Fruit fly (Drosophila melanogaster) whole organism, embryonic: ENCODE results near the gene Sirt4.

Experiments used
- C15 ChIP-seq: fragments of 200-800 bp; sonication (Bioruptor generic); IDR thresholded peaks from 3 replicates; pipeline ENCODE4 v1.3.6; 2022; ENCODE audit warnings: missing biosample characterization, missing genetic modification characterization
- CG10209 ChIP-seq: fragments of 200-800 bp; sonication (Bioruptor generic); optimal IDR thresholded peaks from 3 replicates; lab custom pipeline; 2017; ENCODE audit warnings: missing biosample characterization, mild to moderate bottlenecking, missing genetic modification characterization, missing genetic modification reagents
- CG10267 ChIP-seq: fragments of 200-800 bp; sonication (Bioruptor generic); optimal IDR thresholded peaks from 2 replicates; lab custom pipeline; 2018; ENCODE audit warnings: missing biosample characterization, mild to moderate bottlenecking, missing genetic modification characterization, moderate library complexity
- CG13775 ChIP-seq: fragments of 200-800 bp; sonication (Bioruptor generic); optimal IDR thresholded peaks from 3 replicates; lab custom pipeline; 2017; ENCODE audit warnings: missing biosample characterization, mild to moderate bottlenecking, missing genetic modification characterization
- CG17385 ChIP-seq: fragments of 200-800 bp; sonication (Bioruptor generic); optimal IDR thresholded peaks from 3 replicates; lab custom pipeline; 2018; ENCODE audit warnings: missing biosample characterization, mild to moderate bottlenecking, missing genetic modification characterization
- CG3163 ChIP-seq: fragments of 200-800 bp; sonication (Bioruptor generic); optimal IDR thresholded peaks from 3 replicates; lab custom pipeline; 2016; ENCODE audit warnings: missing biosample characterization, missing genetic modification characterization
- CG32767 ChIP-seq: fragments of 200-800 bp; sonication (Bioruptor generic); IDR thresholded peaks from 2 replicates; pipeline ENCODE4 v1.3.6; 2022; ENCODE audit warnings: missing biosample characterization, missing genetic modification characterization
- CG4404 ChIP-seq: fragments of 200-800 bp; sonication (Bioruptor generic); IDR thresholded peaks from 2 replicates; pipeline ENCODE4 v1.3.6; 2022; ENCODE audit warnings: missing biosample characterization, missing genetic modification characterization
- CG6813 ChIP-seq: fragments of 200-800 bp; sonication (Bioruptor generic); optimal IDR thresholded peaks from 2 replicates; lab custom pipeline; 2017; ENCODE audit warnings: missing biosample characterization, missing genetic modification characterization, mild to moderate bottlenecking, moderate library complexity, missing genetic modification reagents
- CG9609 ChIP-seq: fragments of 200-800 bp; sonication (Bioruptor generic); optimal IDR thresholded peaks from 3 replicates; lab custom pipeline; 2016; ENCODE audit warnings: missing biosample characterization, missing genetic modification characterization
- CG9797 ChIP-seq: fragments of 200-800 bp; sonication (Bioruptor generic); optimal IDR thresholded peaks from 3 replicates; lab custom pipeline; 2018; ENCODE audit warnings: missing biosample characterization, mild to moderate bottlenecking, missing genetic modification characterization
- CTCF ChIP-seq: fragments of 200-800 bp; sonication (Bioruptor generic); optimal IDR thresholded peaks from 2 replicates; lab custom pipeline; 2017; ENCODE audit warnings: missing biosample characterization, mild to moderate bottlenecking, missing genetic modification characterization, moderate library complexity
- D19A ChIP-seq: fragments of 200-800 bp; optimal IDR thresholded peaks from 3 replicates; lab custom pipeline; 2019; ENCODE audit warnings: missing biosample characterization, mild to moderate bottlenecking, missing genetic modification characterization, moderate library complexity
- Dll ChIP-seq: fragments of 200-800 bp; sonication (Bioruptor generic); IDR thresholded peaks from 4 replicates; pipeline ENCODE4 v1.3.6; 2022; ENCODE audit warnings: missing biosample characterization, missing genetic modification characterization; ENCODE audit not compliant: partially characterized antibody
- Doc3 ChIP-seq: fragments of 200-800 bp; sonication (Bioruptor generic); IDR thresholded peaks from 3 replicates; pipeline ENCODE4 v1.3.6; 2022; ENCODE audit warnings: missing biosample characterization, missing genetic modification characterization; ENCODE audit not compliant: partially characterized antibody
- E2f2 ChIP-seq: fragments of 200-800 bp; sonication (Bioruptor generic); IDR thresholded peaks from 2 replicates; pipeline ENCODE4 v1.3.6; 2022; ENCODE audit warnings: missing biosample characterization, missing genetic modification characterization
- Fer3 ChIP-seq: fragments of 200-800 bp; sonication (Bioruptor generic); optimal IDR thresholded peaks from 2 replicates; lab custom pipeline; 2018; ENCODE audit warnings: missing biosample characterization, mild to moderate bottlenecking, missing genetic modification characterization, moderate library complexity
- HLHmδ ChIP-seq: fragments of 200-800 bp; sonication (Bioruptor generic); optimal IDR thresholded peaks from 2 replicates; lab custom pipeline; 2018; ENCODE audit warnings: missing biosample characterization, mild to moderate bottlenecking, missing genetic modification characterization, moderate library complexity
- Neu2 ChIP-seq: fragments of 200-800 bp; sonication (Bioruptor generic); optimal IDR thresholded peaks from 3 replicates; lab custom pipeline; 2016; ENCODE audit warnings: missing biosample characterization, missing genetic modification characterization, borderline replicate concordance
- Oli ChIP-seq: fragments of 200-800 bp; sonication (Bioruptor generic); optimal IDR thresholded peaks from 2 replicates; lab custom pipeline; 2018; ENCODE audit warnings: missing biosample characterization, mild to moderate bottlenecking, missing genetic modification characterization, moderate library complexity
- PHDP ChIP-seq: fragments of 200-800 bp; sonication (Bioruptor generic); optimal IDR thresholded peaks from 3 replicates; lab custom pipeline; 2018; ENCODE audit warnings: missing biosample characterization, mild to moderate bottlenecking, missing genetic modification characterization, moderate library complexity
- Sry-δ ChIP-seq: fragments of 200-800 bp; sonication (Bioruptor generic); optimal IDR thresholded peaks from 2 replicates; lab custom pipeline; 2016; ENCODE audit warnings: missing biosample characterization, missing genetic modification characterization
- ase ChIP-seq: fragments of 200-800 bp; sonication (Bioruptor generic); IDR thresholded peaks from 3 replicates; pipeline ENCODE4 v1.3.6; 2022; ENCODE audit warnings: missing biosample characterization, missing genetic modification characterization
- bowl ChIP-seq: fragments of 200-800 bp; sonication (Bioruptor generic); IDR thresholded peaks from 2 replicates; pipeline ENCODE4 v1.3.6; 2022; ENCODE audit warnings: missing biosample characterization, missing genetic modification characterization
- dysf ChIP-seq: fragments of 200-800 bp; sonication (Bioruptor generic); IDR thresholded peaks from 3 replicates; pipeline ENCODE4 v1.3.6; 2022; ENCODE audit warnings: missing biosample characterization, missing genetic modification characterization
- fru ChIP-seq: fragments of >200 bp; optimal IDR thresholded peaks from 2 replicates; lab custom pipeline; 2017
- ham ChIP-seq: fragments of 200-800 bp; sonication (Bioruptor generic); IDR thresholded peaks from 2 replicates; pipeline ENCODE4 v1.3.6; 2022; ENCODE audit warnings: missing biosample characterization, missing genetic modification characterization
- kni ChIP-seq: fragments of 200-800 bp; sonication (Bioruptor generic); optimal IDR thresholded peaks from 3 replicates; lab custom pipeline; 2017; ENCODE audit warnings: mild to moderate bottlenecking, missing biosample characterization, missing genetic modification reagents, missing genetic modification characterization
- lab ChIP-seq: fragments of 200-800 bp; sonication (Bioruptor generic); optimal IDR thresholded peaks from 3 replicates; lab custom pipeline; 2017; ENCODE audit warnings: missing biosample characterization, missing genetic modification characterization, mild to moderate bottlenecking, moderate library complexity, missing genetic modification reagents
- lbe ChIP-seq: fragments of 200-800 bp; sonication (Bioruptor generic); optimal IDR thresholded peaks from 2 replicates; lab custom pipeline; 2016; ENCODE audit warnings: missing biosample characterization, mild to moderate bottlenecking, missing genetic modification characterization
- lola ChIP-seq, 3 experiments: fragments of >200 bp in 2 of 3; fragments of 200-800 bp in 1 of 3; sonication (Bioruptor generic) in 1 of 3; optimal IDR thresholded peaks; 2 replicates each; lab custom pipeline; 2017 to 2019; ENCODE audit warnings: missing biosample characterization in 3 of 3, missing genetic modification characterization in 3 of 3, mild to moderate bottlenecking in 1 of 3, moderate library complexity in 1 of 3
- mld ChIP-seq: fragments of 200-800 bp; sonication (Bioruptor generic); IDR thresholded peaks from 3 replicates; pipeline ENCODE4 v1.3.6; 2022; ENCODE audit warnings: missing biosample characterization, missing genetic modification characterization; ENCODE audit not compliant: partially characterized antibody
- pzg ChIP-seq: fragments of 200-800 bp; sonication (Bioruptor generic); optimal IDR thresholded peaks from 3 replicates; lab custom pipeline; 2018; ENCODE audit warnings: missing biosample characterization, mild to moderate bottlenecking, missing genetic modification characterization, moderate library complexity
- row ChIP-seq: fragments of 200-800 bp; sonication (Bioruptor generic); IDR thresholded peaks from 3 replicates; pipeline ENCODE4 v1.3.6; 2022; ENCODE audit warnings: missing biosample characterization, missing genetic modification characterization
- sd ChIP-seq: fragments of 200-800 bp; sonication (Bioruptor generic); optimal IDR thresholded peaks from 3 replicates; lab custom pipeline; 2018; ENCODE audit warnings: missing biosample characterization, mild to moderate bottlenecking, missing genetic modification characterization, moderate library complexity
- sens ChIP-seq: fragments of 200-800 bp; sonication (Bioruptor generic); peaks from one replicate; lab custom pipeline; 2016; ENCODE audit warnings: missing biosample characterization, missing genetic modification characterization
- stwl ChIP-seq: fragments of 200-800 bp; sonication (Bioruptor generic); optimal IDR thresholded peaks from 3 replicates; lab custom pipeline; 2018; ENCODE audit warnings: missing biosample characterization, mild to moderate bottlenecking, missing genetic modification characterization, moderate library complexity

Sirt4 gene

DNA sequence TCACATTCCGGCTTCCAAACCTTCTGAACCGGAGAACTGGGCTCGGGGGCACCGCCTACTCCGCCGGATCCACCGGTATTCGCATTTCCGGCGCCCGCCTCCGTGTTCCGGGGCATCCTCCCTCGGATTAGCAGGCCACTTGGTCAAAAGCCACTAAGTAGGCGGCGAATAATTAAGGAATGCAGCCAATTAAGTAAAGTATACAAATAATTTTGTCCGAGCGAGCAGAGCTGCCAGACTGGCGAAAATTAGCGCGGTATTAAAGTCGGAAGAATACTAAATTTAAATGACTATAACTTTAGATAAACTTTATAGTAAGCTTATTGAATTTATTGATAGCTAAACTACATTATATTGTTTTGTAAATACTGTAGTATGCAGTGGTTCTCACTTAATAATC is 47.2 kb downstream of the Sirt4 start, which contains the start of gene RhoGAP5A (continued):
- TF ChIP-seq CG6813 (GFP tag; lab: Kevin White, UChicago) (no peak), Sry-δ (GFP tag; lab: Kevin White, UChicago) (no peak), ham (GFP tag; lab: Robert Waterston, UW) (no peak), lola (GFP tag; optimal IDR thresholded peaks at IDR 0.05; lab: Kevin White, UChicago) (no peak), bowl (GFP tag; lab: Robert Waterston, UW) (no peak), PHDP (tag; lab: Kevin White, UChicago) (no peak), CG9797 (GFP tag; lab: Kevin White, UChicago) (no peak), lbe (GFP tag; lab: Kevin White, UChicago) (no peak), row (GFP tag; lab: Robert Waterston, UW) (peak; percentile 12; the same call in 1 of the 3 replicates), CG4404 (GFP tag; lab: Robert Waterston, UW) (no peak), E2f2 (GFP tag; lab: Robert Waterston, UW) (peak; percentile 70), sens (GFP tag; lab: Kevin White, UChicago) (no peak), pzg (peak; percentile 10), lab (GFP tag; lab: Kevin White, UChicago) (no peak), Fer3 (no peak), Neu2 (GFP tag; lab: Kevin White, UChicago) (no peak), Dll (GFP tag; lab: Robert Waterston, UW) (no peak), CG32767 (GFP tag; lab: Robert Waterston, UW) (no peak), sd (tag; lab: Kevin White, UChicago) (peak; percentile 72), CG10267 (no peak), Doc3 (no peak), HLHmδ (GFP tag; lab: Kevin White, UChicago) (no peak), CTCF (GFP tag; lab: Kevin White, UChicago) (no peak), ase (GFP tag; lab: Robert Waterston, UW) (no peak), stwl (tag; lab: Kevin White, UChicago) (no peak), fru (lab: Kevin White, UChicago) (no peak), mld (no peak), C15 (no peak), CG3163 (GFP tag; lab: Kevin White, UChicago) (no peak), CG9609 (no peak)
- TF ChIP-seq, all 482 proteins: peak for 12

DNA sequence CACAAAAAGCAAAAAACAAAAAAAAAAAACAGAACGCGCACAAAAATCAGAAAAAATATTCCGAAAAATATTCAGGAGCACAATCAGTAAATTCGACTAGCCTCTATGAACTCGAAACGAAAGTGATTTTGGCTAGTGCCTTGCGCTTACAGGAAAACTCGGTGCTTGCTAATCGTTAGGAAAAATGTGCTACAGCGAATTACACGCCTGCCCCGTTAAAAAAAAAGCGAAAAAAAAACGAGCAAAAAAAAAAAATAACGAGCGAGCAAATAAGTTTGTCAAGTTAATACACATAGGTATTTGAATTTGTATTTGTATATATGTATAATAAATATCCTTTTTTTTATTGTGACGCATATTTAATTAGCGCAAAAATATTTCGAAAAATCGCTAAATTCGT is 49.5 kb downstream of the Sirt4 start, which contains the start of gene CG34434:
Gene CG34434 (minus strand): TSS at position 101 of the 400 bp plus-strand sequence.
- no peak for TF ChIP-seq kni (GFP tag; lab: Kevin White, UChicago)
- no peak for TF ChIP-seq Oli (tag; lab: Kevin White, UChicago)
- no peak for TF ChIP-seq Fer3
- no peak for TF ChIP-seq D19A (tag; lab: Kevin White, UChicago)
- no peak for TF ChIP-seq dysf (GFP tag; lab: Robert Waterston, UW)
- TF ChIP-seq CG13775 (GFP tag; lab: Kevin White, UChicago), result no peak
- no peak for TF ChIP-seq CG10209 (GFP tag; lab: Kevin White, UChicago)
- no peak for TF ChIP-seq CG17385 (GFP tag; lab: Kevin White, UChicago)
- TF ChIP-seq, all 482 proteins: peak for 0
